Worm (Caenorhabditis elegans): Measurements from ENCODE around the gene col-128.

DNA sequence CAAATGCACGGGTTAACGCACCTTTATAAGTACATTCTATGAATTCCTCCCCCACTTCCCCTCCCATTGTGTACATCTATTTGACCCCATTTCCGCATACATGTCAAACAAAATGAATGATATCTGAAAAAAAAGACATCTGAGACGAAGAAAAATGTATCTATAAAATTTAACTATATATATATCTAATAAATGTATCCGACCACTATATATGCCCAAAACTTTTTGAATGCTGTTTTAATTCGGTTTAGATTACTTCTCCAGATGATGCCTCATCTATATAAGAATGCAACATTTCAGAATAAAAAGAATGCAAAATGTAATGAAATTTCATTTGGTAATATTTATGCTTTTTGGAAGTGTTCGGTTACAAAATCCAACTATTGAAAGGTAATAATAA lies 26.7 kb upstream of the col-128 start, which contains the start of gene rib-1:
- no peak for TF ChIP-seq unc-39 (tag; optimal IDR thresholded peaks at IDR 0.05)
- no peak for TF ChIP-seq unc-62 (GFP tag; optimal IDR thresholded peaks at IDR 0.05)
- no peak for TF ChIP-seq M03D4.4 (tag; optimal IDR thresholded peaks at IDR 0.05)
- no peak for TF ChIP-seq sptf-1 (tag; optimal IDR thresholded peaks at IDR 0.05)
- TF ChIP-seq snpc-4 (tag; optimal IDR thresholded peaks at IDR 0.05), result no peak
- TF ChIP-seq nhr-76 (tag; optimal IDR thresholded peaks at IDR 0.05), result no peak
- TF ChIP-seq lin-13 (tag; optimal IDR thresholded peaks at IDR 0.05), result no peak
- TF ChIP-seq tbx-8 (GFP tag; optimal IDR thresholded peaks at IDR 0.05), result no peak
- TF ChIP-seq nhr-237 (tag; optimal IDR thresholded peaks at IDR 0.05), result no peak

Data from whole organism, mixed stage, embryonic.